Worm (Caenorhabditis elegans) whole organism, late embryonic: ENCODE data around the gene K09C4.9.

Experiments
- C08G9.2 ChIP-seq: sonication (generic microtip); optimal IDR thresholded peaks from 2 replicates; lab custom pipeline; 2016; ENCODE audit warnings: mild to moderate bottlenecking, missing genetic modification characterization, moderate library complexity, missing compliant biosample characterization
- F13H6.1 ChIP-seq: sonication (generic microtip); optimal IDR thresholded peaks from 2 replicates; lab custom pipeline; 2016; ENCODE audit warnings: missing genetic modification characterization, missing compliant biosample characterization
- K09A11.1 ChIP-seq: sonication (generic microtip); optimal IDR thresholded peaks from 2 replicates; lab custom pipeline; 2017; ENCODE audit warnings: antibody characterized with exemption, mild to moderate bottlenecking, missing genetic modification characterization, missing compliant biosample characterization; ENCODE audit not compliant: insufficient read depth
- T23F11.4 ChIP-seq: fragments of 200-800 bp; sonication (Bioruptor generic); optimal IDR thresholded peaks from 2 replicates; lab custom pipeline; 2018; ENCODE audit warnings: mild to moderate bottlenecking, missing genetic modification characterization, missing compliant biosample characterization
- Y22D7AL.16 ChIP-seq: sonication (generic microtip); optimal IDR thresholded peaks from 2 replicates; lab custom pipeline; 2016; ENCODE audit warnings: missing genetic modification characterization, missing compliant biosample characterization
- ceh-14 ChIP-seq: sonication (generic microtip); optimal IDR thresholded peaks from 2 replicates; lab custom pipeline; 2016; ENCODE audit warnings: missing genotype, missing genetic modification characterization, missing compliant biosample characterization
- ceh-18 ChIP-seq: sonication (generic microtip); optimal IDR thresholded peaks from 2 replicates; lab custom pipeline; 2016; ENCODE audit warnings: missing genetic modification characterization, missing compliant biosample characterization
- ceh-19 ChIP-seq: fragments of 200-800 bp; sonication (Bioruptor generic); optimal IDR thresholded peaks from 2 replicates; lab custom pipeline; 2018; ENCODE audit warnings: mild to moderate bottlenecking, missing genetic modification characterization, missing compliant biosample characterization
- ceh-22 ChIP-seq: sonication (generic microtip); optimal IDR thresholded peaks from 2 replicates; lab custom pipeline; 2017; ENCODE audit warnings: missing biosample characterization, missing genetic modification characterization
- ceh-24 ChIP-seq: sonication (generic microtip); optimal IDR thresholded peaks from 2 replicates; lab custom pipeline; 2016; ENCODE audit warnings: mild to moderate bottlenecking, missing genetic modification characterization, missing compliant biosample characterization
- ceh-34 ChIP-seq: sonication (generic microtip); optimal IDR thresholded peaks from 2 replicates; lab custom pipeline; 2016; ENCODE audit warnings: mild to moderate bottlenecking, missing genetic modification characterization, missing compliant biosample characterization
- ceh-45 ChIP-seq: fragments of 200-800 bp; sonication (Bioruptor generic); IDR thresholded peaks from 2 replicates; pipeline ENCODE4 v1.3.6; 2022; ENCODE audit warnings: missing genetic modification reagents, missing genetic modification characterization, missing compliant biosample characterization
- ceh-48 ChIP-seq: sonication (generic microtip); optimal IDR thresholded peaks from 2 replicates; lab custom pipeline; 2016; ENCODE audit warnings: missing genetic modification characterization, inconsistent platforms, missing compliant biosample characterization
- ceh-9 ChIP-seq: sonication (generic microtip); optimal IDR thresholded peaks from 2 replicates; lab custom pipeline; 2016; ENCODE audit warnings: mild to moderate bottlenecking, missing genetic modification characterization, inconsistent platforms, missing compliant biosample characterization
- dmd-4 ChIP-seq: sonication (generic microtip); optimal IDR thresholded peaks from 2 replicates; lab custom pipeline; 2016; ENCODE audit warnings: borderline replicate concordance, missing genetic modification characterization, missing compliant biosample characterization
- elt-2 ChIP-seq: sonication (generic microtip); optimal IDR thresholded peaks from 2 replicates; lab custom pipeline; 2016; ENCODE audit warnings: missing genetic modification reagents, missing genetic modification characterization, missing compliant biosample characterization
- elt-4 ChIP-seq: sonication (generic microtip); optimal IDR thresholded peaks from 2 replicates; lab custom pipeline; 2016; ENCODE audit warnings: missing genetic modification characterization, missing compliant biosample characterization
- eyg-1 ChIP-seq: sonication (generic microtip); optimal IDR thresholded peaks from 2 replicates; lab custom pipeline; 2016; ENCODE audit warnings: missing genotype, missing genetic modification characterization, missing compliant biosample characterization
- gmeb-2 ChIP-seq: sonication (generic microtip); optimal IDR thresholded peaks from 2 replicates; lab custom pipeline; 2016; ENCODE audit warnings: missing genetic modification characterization, inconsistent platforms, missing compliant biosample characterization
- hlh-6 ChIP-seq: sonication (generic microtip); optimal IDR thresholded peaks from 2 replicates; lab custom pipeline; 2016; ENCODE audit warnings: missing genotype, missing genetic modification characterization, missing compliant biosample characterization
- lin-11 ChIP-seq: fragments of 200-800 bp; sonication (Bioruptor generic); optimal IDR thresholded peaks from 2 replicates; lab custom pipeline; 2018; ENCODE audit warnings: mild to moderate bottlenecking, missing genetic modification characterization, missing compliant biosample characterization
- nfya-1 ChIP-seq: sonication (generic microtip); optimal IDR thresholded peaks from 2 replicates; lab custom pipeline; 2017; ENCODE audit warnings: missing genetic modification characterization, mild to moderate bottlenecking, missing compliant biosample characterization, antibody characterized with exemption, moderate library complexity
- nhr-232 ChIP-seq: sonication (generic microtip); optimal IDR thresholded peaks from 2 replicates; lab custom pipeline; 2016; ENCODE audit warnings: missing genetic modification characterization, missing compliant biosample characterization
- pag-3 ChIP-seq: sonication (generic microtip); optimal IDR thresholded peaks from 2 replicates; lab custom pipeline; 2016; ENCODE audit warnings: missing compliant biosample characterization, missing genetic modification characterization, borderline replicate concordance
- pat-9 ChIP-seq: fragments of 200-800 bp; sonication (Bioruptor generic); optimal IDR thresholded peaks from 2 replicates; lab custom pipeline; 2018; ENCODE audit warnings: mild to moderate bottlenecking, missing genetic modification characterization, moderate library complexity, missing compliant biosample characterization
- pha-2 ChIP-seq: sonication (generic microtip); optimal IDR thresholded peaks from 2 replicates; lab custom pipeline; 2017; ENCODE audit warnings: mild to moderate bottlenecking, missing genetic modification characterization, missing compliant biosample characterization
- ref-2 ChIP-seq: sonication (generic microtip); optimal IDR thresholded peaks from 2 replicates; lab custom pipeline; 2016; ENCODE audit warnings: missing genetic modification characterization, missing compliant biosample characterization
- rnt-1 ChIP-seq: sonication (generic microtip); optimal IDR thresholded peaks from 2 replicates; lab custom pipeline; 2016; ENCODE audit warnings: missing genetic modification characterization, missing compliant biosample characterization
- sox-4 ChIP-seq: sonication (generic microtip); optimal IDR thresholded peaks from 2 replicates; lab custom pipeline; 2017; ENCODE audit warnings: mild to moderate bottlenecking, missing genetic modification characterization, inconsistent platforms, missing compliant biosample characterization
- tbx-7 ChIP-seq: sonication (generic microtip); optimal IDR thresholded peaks from 2 replicates; lab custom pipeline; 2016; ENCODE audit warnings: missing genotype, missing genetic modification characterization, missing compliant biosample characterization
- unc-3 ChIP-seq, 2 experiments: fragments of 200-800 bp in 1 of 2; sonication (Bioruptor generic) in 1 of 2; sonication (generic microtip) in 1 of 2; conservative IDR thresholded peaks in 1 of 2; optimal IDR thresholded peaks in 1 of 2; 2 replicates each; pipeline versions ENCODE4 v1.3.6 to Lab custom; 2016 to 2022; ENCODE audit warnings: missing compliant biosample characterization in 2 of 2, missing genetic modification characterization in 2 of 2, missing genetic modification reagents in 1 of 2
- unc-42 ChIP-seq: sonication (generic microtip); optimal IDR thresholded peaks from 2 replicates; lab custom pipeline; 2016; ENCODE audit warnings: missing genotype, missing genetic modification characterization, missing compliant biosample characterization
- unc-86 ChIP-seq: sonication (generic microtip); optimal IDR thresholded peaks from 2 replicates; lab custom pipeline; 2016; ENCODE audit warnings: missing genetic modification characterization, missing compliant biosample characterization
- ztf-16 ChIP-seq: sonication (generic microtip); optimal IDR thresholded peaks from 2 replicates; lab custom pipeline; 2017; ENCODE audit warnings: missing genetic modification characterization, missing compliant biosample characterization

K09C4.9 gene

DNA sequence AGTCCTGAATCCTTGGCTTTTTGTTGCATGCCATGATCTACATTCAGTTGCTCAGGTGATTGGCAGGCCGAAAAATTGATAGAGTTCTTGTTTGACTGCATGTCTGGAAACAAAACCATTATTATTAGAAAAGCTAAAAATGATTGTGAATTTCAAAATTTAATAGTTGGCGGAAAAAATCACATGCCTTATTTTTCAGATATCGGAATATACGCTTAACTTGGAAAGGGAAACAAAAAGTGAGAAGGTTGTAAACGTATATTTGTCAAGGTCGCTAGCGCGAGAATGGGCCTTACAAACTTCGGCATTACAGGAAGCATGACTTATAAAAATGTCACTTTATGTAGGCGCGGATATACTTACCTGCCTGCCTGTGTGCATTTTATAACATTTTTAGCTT, at the start of gene K09C4.9:
Gene K09C4.9 (minus strand): TSS at position 101 of the 400 bp plus-strand sequence.
- no peak for TF ChIP-seq ceh-24 (tag; lab: Kevin White, UChicago)
- TF ChIP-seq Y22D7AL.16, result no peak
- TF ChIP-seq gmeb-2 (tag; lab: Kevin White, UChicago), result no peak
- TF ChIP-seq ceh-48 (tag; lab: Kevin White, UChicago), result no peak
- TF ChIP-seq rnt-1 (tag; lab: Kevin White, UChicago), result no peak
- no peak for TF ChIP-seq sox-4 (tag; lab: Kevin White, UChicago)
- no peak for TF ChIP-seq ceh-18 (tag; lab: Kevin White, UChicago)
- no peak for TF ChIP-seq F13H6.1
- TF ChIP-seq ceh-14, result no peak
- TF ChIP-seq eyg-1 (tag; lab: Kevin White, UChicago), result no peak

DNA sequence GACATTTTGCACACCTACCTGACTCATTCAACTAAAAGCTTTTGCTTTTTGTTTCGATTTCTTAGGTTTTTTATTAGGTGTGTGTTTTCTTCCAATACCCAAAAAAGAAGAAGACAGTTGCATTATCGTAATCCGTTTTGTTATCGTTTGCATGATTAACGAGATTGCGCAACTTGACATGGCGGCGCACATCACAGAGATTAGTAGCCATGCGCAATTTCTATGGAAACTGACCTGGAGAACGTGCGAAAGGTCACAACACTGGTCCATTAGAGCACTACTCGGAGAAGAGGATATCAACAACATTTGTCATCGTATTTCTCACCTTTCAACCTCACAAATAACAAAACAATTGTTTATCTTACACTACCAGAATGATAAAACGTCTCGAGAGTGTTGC, 45.3 kb upstream of the K09C4.9 start:
- TF ChIP-seq unc-42 (tag; lab: Kevin White, UChicago), result no peak
- no peak for TF ChIP-seq eyg-1 (tag; lab: Kevin White, UChicago)
- peak; percentile 80 for TF ChIP-seq elt-2 (tag; lab: Kevin White, UChicago)
- no peak for TF ChIP-seq pha-2 (tag; lab: Kevin White, UChicago)
- no peak for TF ChIP-seq ref-2

- TF ChIP-seq C08G9.2 (tag; lab: Kevin White, UChicago) (no peak), dmd-4 (tag; lab: Kevin White, UChicago) (no peak), unc-3 (GFP tag; conservative IDR thresholded peaks at IDR 0.05; lab: Robert Waterston, UW) (no peak), unc-3 (tag; optimal IDR thresholded peaks at IDR 0.05; lab: Kevin White, UChicago) (no peak), ceh-19 (no peak), lin-11 (tag; lab: Kevin White, UChicago) (no peak), pag-3 (tag; lab: Kevin White, UChicago) (no peak)
These were observed 44.5 kb upstream of the K09C4.9 start for ce11 chrX:3315891-3316657.

- TF ChIP-seq pat-9 (tag; lab: Kevin White, UChicago) (no peak), tbx-7 (no peak), ceh-9 (tag; lab: Kevin White, UChicago) (no peak), unc-42 (tag; lab: Kevin White, UChicago) (peak; percentile 43), K09A11.1 (tag; lab: Kevin White, UChicago) (no peak), ceh-34 (tag; lab: Kevin White, UChicago) (peak; percentile 27), unc-86 (tag; lab: Kevin White, UChicago) (no peak), hlh-6 (tag; lab: Kevin White, UChicago) (no peak), dmd-4 (tag; lab: Kevin White, UChicago) (no peak), ceh-45 (GFP tag; lab: Robert Waterston, UW) (no peak), elt-4 (tag; lab: Kevin White, UChicago) (no peak), ceh-22 (no peak), T23F11.4 (GFP tag; lab: Kevin White, UChicago) (no peak), nhr-232 (tag; lab: Kevin White, UChicago) (no peak), nfya-1 (tag; lab: Kevin White, UChicago) (no peak), ztf-16 (tag; lab: Kevin White, UChicago) (no peak)
These were observed 43.4 kb upstream of the K09C4.9 start, which contains the start of gene ddr-2 for ce11 chrX:3315014-3315413. Gene ddr-2 (plus strand): TSS chrX:3315314.
